Fruit fly (Drosophila melanogaster): Measurements from ENCODE around the gene CG13998.

DNA sequence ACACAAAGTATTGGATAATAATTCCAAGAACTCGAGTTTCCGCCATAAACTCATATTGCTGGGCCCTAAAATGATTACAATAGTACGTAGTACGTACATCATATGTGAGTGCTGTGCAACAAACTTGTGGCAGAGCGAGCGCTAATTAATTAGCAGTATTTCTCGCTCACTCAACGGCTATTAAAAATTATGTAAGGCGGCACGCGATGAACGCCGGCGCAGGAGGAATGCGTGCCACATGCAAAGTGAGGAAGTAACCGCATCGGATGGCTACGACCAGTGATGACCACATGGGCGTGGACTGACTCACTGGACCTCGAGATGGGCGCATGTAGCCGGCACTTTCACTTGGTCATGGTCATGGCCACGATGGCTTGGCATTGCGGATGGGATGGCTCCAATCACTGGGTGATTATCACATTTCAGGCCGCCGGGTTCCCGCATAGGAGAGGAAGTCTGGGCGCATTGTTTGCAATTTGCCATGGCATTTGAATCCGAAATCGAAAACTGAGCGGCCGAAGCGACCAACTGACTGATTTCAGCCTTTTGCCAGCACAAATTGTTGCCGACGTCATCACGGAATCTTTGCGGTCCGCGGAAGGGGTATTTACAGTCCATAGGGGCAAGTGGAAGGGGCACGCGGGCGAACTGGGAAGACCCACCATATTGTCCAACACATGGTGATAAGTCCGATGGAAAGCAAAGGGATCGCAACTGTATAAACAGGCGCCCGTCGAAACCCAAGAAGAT, 4.7 kb upstream of the CG13998 start:
- no peak for TF ChIP-seq gl (tag; optimal IDR thresholded peaks at IDR 0.05)
- TF ChIP-seq CG4496 (GFP tag; IDR thresholded peaks at IDR 0.05), result no peak
- no peak for TF ChIP-seq CG14655 (GFP tag; optimal IDR thresholded peaks at IDR 0.05)
- TF ChIP-seq CG13204 (GFP tag; optimal IDR thresholded peaks at IDR 0.05), result no peak
- TF ChIP-seq Snoo (tag; optimal IDR thresholded peaks at IDR 0.05), result no peak
- TF ChIP-seq D1 (tag; optimal IDR thresholded peaks at IDR 0.05), result no peak
